Worm (Caenorhabditis elegans): ENCODE data around the gene F42G4.6.

- TF ChIP-seq nhr-28 (tag; optimal IDR thresholded peaks at IDR 0.05) (no peak), ama-1 (optimal IDR thresholded peaks at IDR 0.05) (no peak), pha-4 (tag; optimal IDR thresholded peaks at IDR 0.05) (no peak), nhr-77 (tag; optimal IDR thresholded peaks at IDR 0.05) (no peak), nhr-12 (tag; optimal IDR thresholded peaks at IDR 0.05) (no peak), nhr-237 (tag; optimal IDR thresholded peaks at IDR 0.05) (no peak), ceh-16 (tag; optimal IDR thresholded peaks at IDR 0.05) (no peak), unc-62 (GFP tag; optimal IDR thresholded peaks at IDR 0.05) (no peak), ceh-82 (tag; optimal IDR thresholded peaks at IDR 0.05) (no peak), hmg-11 (tag; optimal IDR thresholded peaks at IDR 0.05) (no peak), pqm-1 (tag; optimal IDR thresholded peaks at IDR 0.05) (no peak), R02D3.7 (tag; optimal IDR thresholded peaks at IDR 0.05) (no peak), fkh-10 (GFP tag; optimal IDR thresholded peaks at IDR 0.05) (no peak), zag-1 (tag; optimal IDR thresholded peaks at IDR 0.05) (no peak)
Observed at ce11 chrII:13065251-13065650, 13.9 kb upstream of the F42G4.6 start.
